Fruit fly (Drosophila melanogaster): ENCODE measurements around the gene Vml.

Gene Vml

DNA sequence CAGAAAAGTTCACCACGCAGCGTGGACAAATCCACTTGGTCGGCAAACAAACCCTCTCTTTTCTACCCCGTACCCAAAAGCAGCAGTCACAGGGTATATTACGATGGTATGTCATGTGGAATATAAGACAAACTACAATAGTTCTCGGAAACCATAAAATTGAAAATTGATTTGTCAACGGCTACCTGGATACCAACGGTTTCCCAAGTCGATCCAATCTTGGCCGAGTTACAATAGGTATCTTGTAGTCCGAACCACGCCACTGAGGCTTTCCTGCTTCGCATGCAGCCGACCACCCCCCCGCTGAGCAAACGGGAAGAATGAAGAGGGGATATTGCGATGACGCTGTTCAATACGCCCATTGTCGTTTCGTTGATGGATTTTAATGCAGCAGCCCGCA, 42.7 kb downstream of the Vml start (continued):
- TF ChIP-seq HHEX (GFP tag; optimal IDR thresholded peaks at IDR 0.05) (no peak), Ptx1 (GFP tag; IDR thresholded peaks at IDR 0.05) (peak; percentile 82), Kr (GFP tag; optimal IDR thresholded peaks at IDR 0.05) (no peak), ato (GFP tag; IDR thresholded peaks at IDR 0.05; ENCODE audit: partially characterized antibody) (no peak), danr (GFP tag; IDR thresholded peaks at IDR 0.05) (no peak), oc (tag; optimal IDR thresholded peaks at IDR 0.05) (peak; percentile 72), CG8944 (GFP tag; optimal IDR thresholded peaks at IDR 0.05) (peak; percentile 11), CG17186 (GFP tag; optimal IDR thresholded peaks at IDR 0.05) (no peak), CG30020 (tag; optimal IDR thresholded peaks at IDR 0.05) (no peak), maf-S (GFP tag; optimal IDR thresholded peaks at IDR 0.05) (no peak), Scr (GFP tag; IDR thresholded peaks at IDR 0.05; ENCODE audit: partially characterized antibody) (no peak), CG30431 (GFP tag; optimal IDR thresholded peaks at IDR 0.05) (peak; percentile 57), rib (GFP tag; IDR thresholded peaks at IDR 0.05) (no peak), CrebB (tag; optimal IDR thresholded peaks at IDR 0.05) (no peak), CG17385 (GFP tag; optimal IDR thresholded peaks at IDR 0.05) (peak; percentile 31), tgo (GFP tag; IDR thresholded peaks at IDR 0.05) (peak; percentile 76), CG10654 (GFP tag; optimal IDR thresholded peaks at IDR 0.05) (no peak), Gug (GFP tag; IDR thresholded peaks at IDR 0.05) (peak; percentile 59; the same call in 2 of the 4 replicates), CG7987 (GFP tag; optimal IDR thresholded peaks at IDR 0.05) (no peak), Xbp1 (GFP tag; optimal IDR thresholded peaks at IDR 0.05) (peak; percentile 30), CG9932 (GFP tag; IDR thresholded peaks at IDR 0.05) (0 out of 2 replicates have a peak, but pooled peaks have one; percentile 8), CG9797 (GFP tag; optimal IDR thresholded peaks at IDR 0.05) (no peak), seq (GFP tag; IDR thresholded peaks at IDR 0.05) (no peak), CG12942 (GFP tag; optimal IDR thresholded peaks at IDR 0.05) (no peak), pita (GFP tag; optimal IDR thresholded peaks at IDR 0.05) (no peak), CG12299 (tag; optimal IDR thresholded peaks at IDR 0.05) (no peak), eve (GFP tag; optimal IDR thresholded peaks at IDR 0.05) (peak in 1 of 2 experiments; percentile 21), CG6854 (GFP tag; optimal IDR thresholded peaks at IDR 0.05) (no peak), B-H1 (GFP tag; IDR thresholded peaks at IDR 0.05) (peak; percentile 62), Asciz (GFP tag; optimal IDR thresholded peaks at IDR 0.05) (peak; percentile 43), row (GFP tag; IDR thresholded peaks at IDR 0.05) (peak; percentile 89), peb (GFP tag; IDR thresholded peaks at IDR 0.05) (peak; percentile 79), zfh2 (GFP tag; optimal IDR thresholded peaks at IDR 0.05) (no peak), pum (GFP tag; optimal IDR thresholded peaks at IDR 0.05) (peak; percentile 78), caup (GFP tag; optimal IDR thresholded peaks at IDR 0.05; ENCODE audit: severe bottlenecking) (no peak), lbe (GFP tag; optimal IDR thresholded peaks at IDR 0.05) (no peak), CG31441 (GFP tag; IDR thresholded peaks at IDR 0.05) (peak; percentile 73), twi (tag; optimal IDR thresholded peaks at IDR 0.05) (no peak), E2f2 (GFP tag; IDR thresholded peaks at IDR 0.05) (0 out of 2 replicates have a peak, but pooled peaks have one; percentile 23), CG9215 (GFP tag; IDR thresholded peaks at IDR 0.05) (peak; percentile 49; the same call in 1 of the 2 replicates), Stat92E (GFP tag; optimal IDR thresholded peaks at IDR 0.05) (peak in 1 of 3 experiments; percentile 45), chm (GFP tag; IDR thresholded peaks at IDR 0.05) (peak; percentile 83), fd3F (GFP tag; optimal IDR thresholded peaks at IDR 0.05) (no peak), mam (GFP tag; optimal IDR thresholded peaks at IDR 0.05) (peak; percentile 58), tin (GFP tag; optimal IDR thresholded peaks at IDR 0.05) (peak; percentile 17), CG18619 (GFP tag; optimal IDR thresholded peaks at IDR 0.05) (peak; percentile 10), ap (GFP tag; IDR thresholded peaks at IDR 0.05) (no peak), knrl (GFP tag; IDR thresholded peaks at IDR 0.05; ENCODE audit: partially characterized antibody) (no peak), Hr3 (GFP tag; optimal IDR thresholded peaks at IDR 0.05) (peak; percentile 25), Fer1 (GFP tag; optimal IDR thresholded peaks at IDR 0.05) (no peak), Ets97D (GFP tag; optimal IDR thresholded peaks at IDR 0.05) (no peak)

All from whole organism, embryonic.